Worm (Caenorhabditis elegans) whole organism, early embryonic: ENCODE results near the gene lin-14.

Experiments
- F13C5.2 ChIP-seq: sonication (generic microtip); optimal IDR thresholded peaks from 2 replicates; lab custom pipeline; 2017; ENCODE audit warnings: mild to moderate bottlenecking, missing genetic modification characterization, inconsistent platforms, missing compliant biosample characterization
- aly-1 ChIP-seq: sonication (generic microtip); optimal IDR thresholded peaks from 2 replicates; lab custom pipeline; 2016; ENCODE audit warnings: missing genetic modification characterization, missing compliant biosample characterization
- ama-1 ChIP-seq: fragments of 150-350 bp; optimal IDR thresholded peaks from 2 replicates; lab custom pipeline; 2014
- ceh-13 ChIP-seq: fragments of 200-800 bp; sonication (Bioruptor generic); optimal IDR thresholded peaks from 2 replicates; lab custom pipeline; 2018; ENCODE audit warnings: mild to moderate bottlenecking, missing genetic modification characterization, missing compliant biosample characterization
- ceh-36 ChIP-seq: sonication (generic microtip); optimal IDR thresholded peaks from 2 replicates; lab custom pipeline; 2016; ENCODE audit warnings: missing genetic modification characterization, inconsistent platforms, missing compliant biosample characterization
- ets-7 ChIP-seq: sonication (generic microtip); optimal IDR thresholded peaks from 2 replicates; lab custom pipeline; 2016; ENCODE audit warnings: missing genotype, missing genetic modification characterization, missing compliant biosample characterization
- flt-1 ChIP-seq: fragments of 200-800 bp; sonication (Bioruptor generic); IDR thresholded peaks from 2 replicates; pipeline ENCODE4 v1.3.6; 2022; ENCODE audit warnings: missing genetic modification characterization, missing compliant biosample characterization
- hmg-4 ChIP-seq: fragments of 200-800 bp; sonication (Bioruptor generic); optimal IDR thresholded peaks from 2 replicates; lab custom pipeline; 2018; ENCODE audit warnings: mild to moderate bottlenecking, missing genetic modification characterization, missing compliant biosample characterization
- hnd-1 ChIP-seq: sonication (generic microtip); optimal IDR thresholded peaks from 2 replicates; lab custom pipeline; 2016; ENCODE audit warnings: missing genetic modification characterization, missing compliant biosample characterization
- scrt-1 ChIP-seq: fragments of 200-800 bp; sonication (Bioruptor generic); IDR thresholded peaks from 2 replicates; pipeline ENCODE4 v1.3.6; 2022; ENCODE audit warnings: missing genetic modification characterization, missing compliant biosample characterization
- sea-1 ChIP-seq: fragments of 200-800 bp; sonication (Bioruptor generic); conservative IDR thresholded peaks from 2 replicates; pipeline ENCODE4 v1.3.6; 2022; ENCODE audit warnings: missing genetic modification characterization, missing compliant biosample characterization
- tbx-37 ChIP-seq: fragments of 200-800 bp; sonication (Bioruptor generic); conservative IDR thresholded peaks from 2 replicates; pipeline ENCODE4 v1.3.6; 2022; ENCODE audit warnings: missing genetic modification reagents, missing genetic modification characterization, missing compliant biosample characterization

DNA sequence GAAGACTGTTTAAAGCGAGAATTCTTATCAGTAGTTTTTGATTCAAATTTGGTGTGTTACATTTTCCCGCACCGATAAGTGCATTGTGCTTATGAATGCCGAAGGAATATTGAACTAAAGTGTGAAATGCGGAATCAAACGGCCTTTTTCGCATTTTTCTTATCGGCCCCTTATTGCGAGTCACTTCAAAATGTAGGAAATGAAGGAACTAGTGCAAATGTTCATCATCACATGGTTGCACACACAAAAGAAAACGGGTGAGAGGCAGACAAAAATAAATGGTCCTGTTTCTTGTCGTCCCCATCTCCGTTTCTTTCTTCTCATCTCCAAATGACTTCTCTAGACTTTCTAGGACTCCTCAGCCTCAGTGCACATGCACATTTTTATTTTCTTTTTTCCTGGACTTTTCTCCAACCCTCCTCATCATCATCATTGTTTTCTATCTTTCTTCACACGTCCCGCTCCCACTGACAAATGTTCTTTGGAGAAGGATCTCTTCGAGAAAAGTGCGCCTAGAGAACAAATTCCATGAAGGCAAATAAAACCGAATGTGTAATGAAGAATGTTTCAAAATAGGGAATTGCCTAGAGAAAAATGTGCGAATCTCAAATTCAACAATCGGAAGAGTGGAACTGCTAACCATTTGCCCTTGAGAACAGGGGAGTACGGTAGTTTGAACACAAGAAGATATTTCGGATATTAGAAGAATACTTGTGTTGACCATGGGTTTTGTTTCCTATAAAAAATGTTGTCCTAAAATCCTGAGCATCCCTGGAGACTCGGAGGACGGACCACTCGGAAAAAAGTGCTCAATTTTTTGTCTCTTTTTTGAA, 873 bp upstream of the lin-14 start:
- TF ChIP-seq ama-1 (lab: Kevin White, UChicago) (no peak), scrt-1 (GFP tag; lab: Robert Waterston, UW) (no peak), hmg-4 (no peak), flt-1 (GFP tag; lab: Robert Waterston, UW) (no peak), ets-7 (tag; lab: Kevin White, UChicago) (no peak), ceh-36 (no peak), F13C5.2 (tag; lab: Kevin White, UChicago) (no peak), tbx-37 (GFP tag; lab: Robert Waterston, UW) (no peak), sea-1 (no peak), ceh-13 (GFP tag; lab: Kevin White, UChicago) (no peak), hnd-1 (tag; lab: Kevin White, UChicago) (no peak), aly-1 (tag; lab: Kevin White, UChicago) (no peak)
